Fruit fly (Drosophila melanogaster) whole organism, embryonic: ENCODE measurements around the gene CG10730.
A peak's percentile ranks its signal among the peaks of the same experiment; 100 is the strongest.

Experiments
- Adf1 ChIP-seq: fragments of 200-800 bp; sonication (Bioruptor generic); IDR thresholded peaks from 2 replicates; pipeline ENCODE4 v1.3.6; 2022; ENCODE audit warnings: missing biosample characterization, missing genetic modification characterization
- Bgb ChIP-seq: fragments of 200-800 bp; sonication (Bioruptor generic); IDR thresholded peaks from 2 replicates; pipeline ENCODE4 v1.3.6; 2022; ENCODE audit warnings: missing biosample characterization, missing genetic modification characterization; ENCODE audit not compliant: partially characterized antibody
- BtbVII ChIP-seq: fragments of 200-800 bp; sonication (Bioruptor generic); optimal IDR thresholded peaks from 3 replicates; lab custom pipeline; 2017; ENCODE audit warnings: missing biosample characterization, mild to moderate bottlenecking, missing genetic modification characterization
- CG11504 ChIP-seq: fragments of 200-800 bp; sonication (Bioruptor generic); optimal IDR thresholded peaks from 3 replicates; lab custom pipeline; 2019; ENCODE audit warnings: missing biosample characterization, mild to moderate bottlenecking, missing genetic modification characterization, moderate library complexity
- CG11695 ChIP-seq: fragments of 200-800 bp; sonication (Bioruptor generic); IDR thresholded peaks from 3 replicates; pipeline ENCODE4 v1.3.6; 2022; ENCODE audit warnings: missing biosample characterization, missing genetic modification characterization
- CG13296 ChIP-seq: fragments of 200-800 bp; sonication (Bioruptor generic); optimal IDR thresholded peaks from 3 replicates; lab custom pipeline; 2018; ENCODE audit warnings: missing biosample characterization, mild to moderate bottlenecking, missing genetic modification characterization
- CG13775 ChIP-seq: fragments of 200-800 bp; sonication (Bioruptor generic); optimal IDR thresholded peaks from 3 replicates; lab custom pipeline; 2017; ENCODE audit warnings: missing biosample characterization, mild to moderate bottlenecking, missing genetic modification characterization
- CG15011 ChIP-seq: fragments of 200-800 bp; sonication (Bioruptor generic); optimal IDR thresholded peaks from 3 replicates; lab custom pipeline; 2018; ENCODE audit warnings: missing biosample characterization, mild to moderate bottlenecking, missing genetic modification characterization
- CG15269 ChIP-seq: fragments of 200-800 bp; sonication (Bioruptor generic); optimal IDR thresholded peaks from 2 replicates; lab custom pipeline; 2018; ENCODE audit warnings: missing biosample characterization, mild to moderate bottlenecking, missing genetic modification characterization, moderate library complexity
- CG15514 ChIP-seq: fragments of 200-800 bp; sonication (Bioruptor generic); optimal IDR thresholded peaks from 3 replicates; lab custom pipeline; 2017; ENCODE audit warnings: missing biosample characterization, missing genetic modification characterization, mild to moderate bottlenecking, moderate library complexity, missing genetic modification reagents
- CG15696 ChIP-seq: fragments of 200-800 bp; sonication (Bioruptor generic); optimal IDR thresholded peaks from 2 replicates; lab custom pipeline; 2019; ENCODE audit warnings: missing biosample characterization, mild to moderate bottlenecking, missing genetic modification characterization, moderate library complexity
- CG2678 ChIP-seq: fragments of 200-800 bp; sonication (Bioruptor generic); optimal IDR thresholded peaks from 3 replicates; lab custom pipeline; 2019; ENCODE audit warnings: missing biosample characterization, mild to moderate bottlenecking, missing genetic modification characterization, moderate library complexity
- CG31441 ChIP-seq: fragments of 200-800 bp; sonication (Bioruptor generic); IDR thresholded peaks from 2 replicates; pipeline ENCODE4 v1.3.6; 2022; ENCODE audit warnings: missing biosample characterization, missing genetic modification characterization
- CG3726 ChIP-seq: fragments of 200-800 bp; sonication (Bioruptor generic); IDR thresholded peaks from 3 replicates; pipeline ENCODE4, ENCODE4 v1.3.6; 2022; ENCODE audit warnings: missing biosample characterization, missing genetic modification characterization
- CG4404 ChIP-seq: fragments of 200-800 bp; sonication (Bioruptor generic); IDR thresholded peaks from 2 replicates; pipeline ENCODE4 v1.3.6; 2022; ENCODE audit warnings: missing biosample characterization, missing genetic modification characterization
- CG4617 ChIP-seq: fragments of 200-800 bp; sonication (Bioruptor generic); optimal IDR thresholded peaks from 3 replicates; lab custom pipeline; 2016; ENCODE audit warnings: missing biosample characterization, missing genetic modification characterization, borderline replicate concordance
- CG8924 ChIP-seq: fragments of 200-800 bp; optimal IDR thresholded peaks from 3 replicates; lab custom pipeline; 2019; ENCODE audit warnings: missing biosample characterization, mild to moderate bottlenecking, missing genetic modification characterization, moderate library complexity
- CG8944 ChIP-seq: fragments of 200-800 bp; sonication (Bioruptor generic); optimal IDR thresholded peaks from 3 replicates; lab custom pipeline; 2016; ENCODE audit warnings: missing biosample characterization, missing genetic modification characterization
- CG9727 ChIP-seq: fragments of 200-800 bp; sonication (Bioruptor generic); optimal IDR thresholded peaks from 3 replicates; lab custom pipeline; 2017; ENCODE audit warnings: missing biosample characterization, mild to moderate bottlenecking, missing genetic modification characterization
- CHES-1-like ChIP-seq: fragments of 200-800 bp; sonication (Bioruptor generic); optimal IDR thresholded peaks from 2 replicates; lab custom pipeline; 2016; ENCODE audit warnings: missing biosample characterization, missing genetic modification characterization
- CoRest ChIP-seq: fragments of 200-800 bp; sonication (Bioruptor generic); optimal IDR thresholded peaks from 3 replicates; lab custom pipeline; 2018; ENCODE audit warnings: missing biosample characterization, mild to moderate bottlenecking, missing genetic modification characterization, moderate library complexity
- Elba2 ChIP-seq: fragments of 200-800 bp; sonication (Bioruptor generic); optimal IDR thresholded peaks from 3 replicates; lab custom pipeline; 2016; ENCODE audit warnings: missing biosample characterization, missing genetic modification characterization
- GATAe ChIP-seq: fragments of 200-800 bp; sonication (Bioruptor generic); conservative IDR thresholded peaks from 2 replicates; pipeline ENCODE4 v1.3.6; 2022; ENCODE audit warnings: missing biosample characterization, missing genetic modification characterization
- Gug ChIP-seq: fragments of 200-800 bp; sonication (Bioruptor generic); IDR thresholded peaks from 4 replicates; pipeline ENCODE4 v1.3.6; 2022; ENCODE audit warnings: missing biosample characterization, missing genetic modification characterization
- HLH3B ChIP-seq: fragments of 200-800 bp; sonication (Bioruptor generic); IDR thresholded peaks from 2 replicates; pipeline ENCODE4 v1.3.6; 2022; ENCODE audit warnings: missing biosample characterization, missing genetic modification characterization
- Hr51 ChIP-seq, 2 experiments: fragments of 200-800 bp; sonication (Bioruptor generic); optimal IDR thresholded peaks; 2 replicates in 1 of 2; 3 replicates in 1 of 2; lab custom pipeline; 2016 to 2018; ENCODE audit warnings: missing biosample characterization in 2 of 2, missing genetic modification characterization in 2 of 2, mild to moderate bottlenecking in 1 of 2, moderate library complexity in 1 of 2
- Mad ChIP-seq: fragments of 200-800 bp; sonication (Bioruptor generic); optimal IDR thresholded peaks from 2 replicates; lab custom pipeline; 2016; ENCODE audit warnings: missing biosample characterization, missing genetic modification characterization
- Meics ChIP-seq: fragments of 200-800 bp; sonication (Bioruptor generic); optimal IDR thresholded peaks from 2 replicates; lab custom pipeline; 2017; ENCODE audit warnings: missing biosample characterization, mild to moderate bottlenecking, missing genetic modification characterization
- Optix ChIP-seq: fragments of 200-800 bp; sonication (Bioruptor generic); IDR thresholded peaks from 3 replicates; pipeline ENCODE4 v1.3.6; 2022; ENCODE audit warnings: missing biosample characterization, missing genetic modification characterization
- PHDP ChIP-seq: fragments of 200-800 bp; sonication (Bioruptor generic); optimal IDR thresholded peaks from 3 replicates; lab custom pipeline; 2018; ENCODE audit warnings: missing biosample characterization, mild to moderate bottlenecking, missing genetic modification characterization, moderate library complexity
- Rx ChIP-seq: fragments of 200-800 bp; sonication (Bioruptor generic); IDR thresholded peaks from 2 replicates; pipeline ENCODE4 v1.3.6; 2022; ENCODE audit warnings: missing biosample characterization, missing genetic modification characterization
- Sry-δ ChIP-seq: fragments of 200-800 bp; sonication (Bioruptor generic); optimal IDR thresholded peaks from 2 replicates; lab custom pipeline; 2016; ENCODE audit warnings: missing biosample characterization, missing genetic modification characterization
- TFAM ChIP-seq: fragments of 200-800 bp; sonication (Bioruptor generic); optimal IDR thresholded peaks from 2 replicates; lab custom pipeline; 2017; ENCODE audit warnings: missing biosample characterization, missing genetic modification characterization, inconsistent platforms
- Taf1 ChIP-seq: fragments of 200-800 bp; sonication (Bioruptor generic); IDR thresholded peaks from 2 replicates; pipeline ENCODE4 v1.3.6; 2022; ENCODE audit warnings: missing biosample characterization, missing genetic modification characterization
- Xbp1 ChIP-seq: fragments of 200-800 bp; sonication (Bioruptor generic); optimal IDR thresholded peaks from 3 replicates; lab custom pipeline; 2016; ENCODE audit warnings: missing biosample characterization, mild to moderate bottlenecking, missing genetic modification characterization
- Xrp1 ChIP-seq: fragments of 200-800 bp; sonication (Bioruptor generic); IDR thresholded peaks from 2 replicates; pipeline ENCODE4 v1.3.6; 2022; ENCODE audit warnings: missing biosample characterization, missing genetic modification characterization
- ap ChIP-seq: fragments of 200-800 bp; sonication (Bioruptor generic); IDR thresholded peaks from 2 replicates; pipeline ENCODE4 v1.3.6; 2022; ENCODE audit warnings: missing biosample characterization, missing genetic modification characterization
- dan ChIP-seq: fragments of 200-800 bp; sonication (Bioruptor generic); IDR thresholded peaks from 2 replicates; pipeline ENCODE4 v1.3.6; 2022; ENCODE audit warnings: missing biosample characterization, missing genetic modification characterization
- danr ChIP-seq: fragments of 200-800 bp; sonication (Bioruptor generic); IDR thresholded peaks from 2 replicates; pipeline ENCODE4 v1.3.6; 2022; ENCODE audit warnings: missing biosample characterization, missing genetic modification characterization
- dm ChIP-seq: fragments of 200-800 bp; sonication (Bioruptor generic); optimal IDR thresholded peaks from 3 replicates; lab custom pipeline; 2016; ENCODE audit warnings: missing biosample characterization, missing genetic modification characterization
- ems ChIP-seq: fragments of 200-800 bp; sonication (Bioruptor generic); optimal IDR thresholded peaks from 3 replicates; lab custom pipeline; 2016; ENCODE audit warnings: missing biosample characterization, missing genetic modification characterization
- gem ChIP-seq: fragments of 200-800 bp; sonication (Bioruptor generic); optimal IDR thresholded peaks from 2 replicates; lab custom pipeline; 2019; ENCODE audit warnings: missing biosample characterization, mild to moderate bottlenecking, missing genetic modification characterization, moderate library complexity
- klu ChIP-seq: fragments of 200-800 bp; sonication (Bioruptor generic); IDR thresholded peaks from 2 replicates; pipeline ENCODE4 v1.3.6; 2022; ENCODE audit warnings: missing biosample characterization, missing genetic modification characterization
- row ChIP-seq: fragments of 200-800 bp; sonication (Bioruptor generic); IDR thresholded peaks from 3 replicates; pipeline ENCODE4 v1.3.6; 2022; ENCODE audit warnings: missing biosample characterization, missing genetic modification characterization
- sqz ChIP-seq: fragments of 200-800 bp; sonication (Bioruptor generic); optimal IDR thresholded peaks from 3 replicates; lab custom pipeline; 2018; ENCODE audit warnings: missing biosample characterization, mild to moderate bottlenecking, missing genetic modification characterization
- tna ChIP-seq: fragments of 200-800 bp; sonication (Bioruptor generic); IDR thresholded peaks from 2 replicates; pipeline ENCODE4 v1.3.6; 2022; ENCODE audit warnings: missing biosample characterization, missing genetic modification characterization; ENCODE audit not compliant: partially characterized antibody
- wor ChIP-seq: fragments of 200-800 bp; sonication (Bioruptor generic); IDR thresholded peaks from 2 replicates; pipeline ENCODE4 v1.3.6; 2022; ENCODE audit warnings: missing biosample characterization, missing genetic modification characterization

The CG10730 gene

dm6 chr2L:20078880-20079279 is 6.9 kb upstream of the CG10730 start (continued):
- TF ChIP-seq CG3726 (GFP tag; lab: Robert Waterston, UW) (0 out of 3 replicates have a peak, but pooled peaks have one; percentile 38), ems (GFP tag; lab: Kevin White, UChicago) (peak; percentile 10), CG9727 (GFP tag; lab: Kevin White, UChicago) (peak; percentile 38), Taf1 (GFP tag; lab: Robert Waterston, UW) (0 out of 2 replicates have a peak, but pooled peaks have one; percentile 22), danr (GFP tag; lab: Robert Waterston, UW) (peak; percentile 22; the same call in 1 of the 2 replicates), CG15514 (GFP tag; lab: Kevin White, UChicago) (peak; percentile 21), HLH3B (GFP tag; lab: Robert Waterston, UW) (0 out of 2 replicates have a peak, but pooled peaks have one; percentile 12), sqz (GFP tag; lab: Kevin White, UChicago) (no peak), Meics (GFP tag; lab: Kevin White, UChicago) (peak; percentile 100), klu (GFP tag; lab: Robert Waterston, UW) (0 out of 2 replicates have a peak, but pooled peaks have one; percentile 28), CG8944 (GFP tag; lab: Kevin White, UChicago) (peak; percentile 22), Adf1 (GFP tag; lab: Robert Waterston, UW) (peak; percentile 25; the same call in 1 of the 2 replicates), CoRest (peak; percentile 34), CG13775 (GFP tag; lab: Kevin White, UChicago) (peak; percentile 22), Xbp1 (peak; percentile 2), CG11504 (tag; lab: Kevin White, UChicago) (peak; percentile 23), Gug (GFP tag; lab: Robert Waterston, UW) (0 out of 4 replicates have a peak, but pooled peaks have one; percentile 20), CG15269 (tag; lab: Kevin White, UChicago) (peak; percentile 16), row (peak; percentile 58), CHES-1-like (GFP tag; lab: Kevin White, UChicago) (peak; percentile 10), Hr51 (GFP tag; optimal IDR thresholded peaks at IDR 0.05; lab: Kevin White, UChicago) (peak in 1 of 2 experiments; percentile 5), CG2678 (tag; lab: Kevin White, UChicago) (peak; percentile 46), CG4404 (GFP tag; lab: Robert Waterston, UW) (0 out of 2 replicates have a peak, but pooled peaks have one; percentile 29), gem (tag; lab: Kevin White, UChicago) (peak; percentile 37)
- TF ChIP-seq, all 482 proteins: peak for 90

DNA sequence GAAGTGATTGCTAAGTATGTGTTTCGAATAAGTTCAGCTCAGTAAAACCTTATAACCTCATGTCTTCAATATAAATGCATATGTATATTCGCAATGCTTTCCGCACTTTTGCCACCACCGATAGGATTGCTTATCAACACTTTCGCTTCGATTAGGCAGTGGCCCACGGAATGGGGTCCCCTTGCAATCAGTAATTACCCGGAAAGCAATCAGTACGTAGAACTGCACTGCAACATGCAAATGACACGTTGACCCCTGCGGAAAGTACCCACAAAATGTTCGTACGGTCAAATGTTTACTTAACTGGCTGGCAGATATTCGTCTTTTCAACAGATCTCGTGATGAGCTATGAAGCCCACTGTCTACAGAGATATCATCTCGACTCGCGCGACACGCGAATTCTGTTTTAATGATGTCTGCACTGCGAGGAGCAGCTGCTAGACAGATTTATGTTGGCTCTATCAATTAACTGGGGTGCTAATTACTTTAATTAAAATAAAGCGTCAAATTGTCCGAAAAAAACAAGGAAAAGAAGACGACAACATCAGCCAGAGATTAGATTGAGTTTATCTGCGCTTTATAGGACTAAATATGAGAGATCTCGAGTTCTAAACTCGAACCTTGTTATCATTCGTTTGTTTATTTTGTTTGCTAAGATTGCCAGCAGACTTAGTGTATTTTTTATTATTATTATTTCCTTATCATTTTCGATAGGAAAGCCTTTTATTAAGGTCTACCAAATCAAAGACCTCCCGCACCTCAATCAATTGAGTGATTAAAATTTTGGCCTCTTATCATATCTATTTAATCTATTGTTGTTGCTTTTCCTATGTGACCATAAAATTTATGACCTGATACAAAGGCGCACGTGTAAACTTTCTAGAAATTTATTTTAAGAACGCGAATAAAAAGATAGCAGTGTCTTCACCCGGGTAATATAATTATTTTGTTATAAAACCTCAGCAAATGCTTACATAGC is 5.7 kb upstream of the CG10730 start:
- TF ChIP-seq Sry-δ (no peak), CG15696 (tag; lab: Kevin White, UChicago) (no peak), CG11695 (no peak), Mad (GFP tag; lab: Kevin White, UChicago) (no peak), BtbVII (GFP tag; lab: Kevin White, UChicago) (peak; percentile 32), PHDP (tag; lab: Kevin White, UChicago) (peak; percentile 19), Optix (GFP tag; lab: Robert Waterston, UW) (no peak), ap (GFP tag; lab: Robert Waterston, UW) (no peak), CG8924 (peak; percentile 12), CG4617 (GFP tag; lab: Kevin White, UChicago) (no peak), CG15011 (GFP tag; lab: Kevin White, UChicago) (peak; percentile 4), TFAM (no peak), Bgb (GFP tag; lab: Robert Waterston, UW) (no peak), Rx (no peak), CG13296 (GFP tag; lab: Kevin White, UChicago) (peak; percentile 50), CG31441 (0 out of 2 replicates have a peak, but pooled peaks have one; percentile 18), dm (GFP tag; lab: Kevin White, UChicago) (no peak), Elba2 (GFP tag; lab: Kevin White, UChicago) (no peak), Meics (GFP tag; lab: Kevin White, UChicago) (peak; percentile 7), GATAe (GFP tag; lab: Robert Waterston, UW) (peak; percentile 74), dan (no peak), wor (GFP tag; lab: Robert Waterston, UW) (no peak), Xrp1 (GFP tag; lab: Robert Waterston, UW) (no peak), tna (GFP tag; lab: Robert Waterston, UW) (no peak)
